Worm (Caenorhabditis elegans) whole organism, young adult: ENCODE results near the gene sft-1.
A peak's percentile ranks its signal among the peaks of the same experiment; 100 is the strongest.

Experiments
- B0261.1 ChIP-seq: sonication (generic microtip); optimal IDR thresholded peaks from 2 replicates; lab custom pipeline; 2016; ENCODE audit warnings: mild to moderate bottlenecking, missing genetic modification characterization, moderate library complexity, missing compliant biosample characterization
- B0336.3 ChIP-seq: fragments of 200-800 bp; sonication (Bioruptor generic); IDR thresholded peaks from 2 replicates; pipeline ENCODE4 v1.3.6; 2022; ENCODE audit warnings: missing genetic modification characterization, missing compliant biosample characterization
- C17E4.6 ChIP-seq: fragments of 200-800 bp; sonication (Bioruptor generic); IDR thresholded peaks from 2 replicates; pipeline ENCODE4 v1.3.6; 2022; ENCODE audit warnings: missing genetic modification reagents, missing genetic modification characterization, missing compliant biosample characterization
- F22D6.2 ChIP-seq: sonication (generic microtip); optimal IDR thresholded peaks from 2 replicates; lab custom pipeline; 2016; ENCODE audit warnings: mild to moderate bottlenecking, missing genetic modification characterization, missing compliant biosample characterization
- F33H1.4 ChIP-seq: fragments of 200-800 bp; sonication (Bioruptor generic); IDR thresholded peaks from 2 replicates; pipeline ENCODE4 v1.3.6; 2022; ENCODE audit warnings: missing genetic modification reagents, missing genetic modification characterization, missing compliant biosample characterization
- F49E8.2 ChIP-seq: sonication (generic microtip); optimal IDR thresholded peaks from 3 replicates; lab custom pipeline; 2017; ENCODE audit warnings: missing genetic modification characterization, mild to moderate bottlenecking, missing compliant biosample characterization, antibody characterized with exemption, moderate library complexity; ENCODE audit not compliant: insufficient read depth
- T07F8.4 ChIP-seq: sonication (generic microtip); optimal IDR thresholded peaks from 2 replicates; lab custom pipeline; 2016; ENCODE audit warnings: mild to moderate bottlenecking, missing genetic modification characterization, moderate library complexity, missing compliant biosample characterization
- Y79H2A.3 ChIP-seq: fragments of 200-800 bp; sonication (Bioruptor generic); conservative IDR thresholded peaks from 2 replicates; pipeline ENCODE4 v1.3.6; 2022; ENCODE audit warnings: missing genetic modification reagents, missing genetic modification characterization, missing compliant biosample characterization
- Y95B8A.8 ChIP-seq: fragments of 200-800 bp; sonication (Bioruptor generic); IDR thresholded peaks from 2 replicates; pipeline ENCODE4 v1.3.6; 2022; ENCODE audit warnings: missing genetic modification reagents, missing genetic modification characterization, missing compliant biosample characterization
- ZK185.1 ChIP-seq: sonication (generic microtip); optimal IDR thresholded peaks from 2 replicates; lab custom pipeline; 2016; ENCODE audit warnings: mild to moderate bottlenecking, missing genetic modification characterization, missing compliant biosample characterization; ENCODE audit not compliant: poor library complexity, severe bottlenecking
- ama-1 ChIP-seq, 3 experiments: fragments of 150-350 bp in 1 of 3; sonication (generic microtip) in 2 of 3; optimal IDR thresholded peaks; 2 replicates each; lab custom pipeline; 2014 to 2018; ENCODE audit warnings: missing biosample characterization in 2 of 3, missing genetic modification characterization in 2 of 3, missing genetic modification reagents in 2 of 3
- aptf-3 ChIP-seq: fragments of 200-800 bp; sonication (Bioruptor generic); IDR thresholded peaks from 2 replicates; pipeline ENCODE4 v1.3.6; 2022; ENCODE audit warnings: missing genetic modification characterization, missing compliant biosample characterization
- atf-7 ChIP-seq: sonication (generic microtip); optimal IDR thresholded peaks from 2 replicates; lab custom pipeline; 2017; ENCODE audit warnings: mild to moderate bottlenecking, missing genetic modification characterization, missing compliant biosample characterization
- ccch-3 ChIP-seq: fragments of 200-800 bp; sonication (Bioruptor generic); optimal IDR thresholded peaks from 2 replicates; lab custom pipeline; 2018; ENCODE audit warnings: mild to moderate bottlenecking, missing genetic modification characterization, missing compliant biosample characterization
- chd-7 ChIP-seq: sonication (generic microtip); optimal IDR thresholded peaks from 2 replicates; lab custom pipeline; 2016; ENCODE audit warnings: mild to moderate bottlenecking, missing genetic modification characterization, moderate library complexity, missing compliant biosample characterization
- ets-4 ChIP-seq: fragments of 200-800 bp; sonication (Bioruptor generic); optimal IDR thresholded peaks from 2 replicates; lab custom pipeline; 2018; ENCODE audit warnings: mild to moderate bottlenecking, missing genetic modification characterization, missing compliant biosample characterization
- him-1 ChIP-seq: sonication (generic microtip); optimal IDR thresholded peaks from 2 replicates; lab custom pipeline; 2016; ENCODE audit warnings: missing genotype, missing genetic modification reagents, missing genetic modification characterization, missing compliant biosample characterization
- hmg-1.2 ChIP-seq: fragments of 200-800 bp; sonication (Bioruptor generic); IDR thresholded peaks from 2 replicates; pipeline ENCODE4 v1.3.6; 2022; ENCODE audit warnings: missing genetic modification reagents, missing genetic modification characterization, missing compliant biosample characterization
- lag-1 ChIP-seq: fragments of 200-800 bp; sonication (Bioruptor generic); IDR thresholded peaks from 2 replicates; pipeline ENCODE4 v1.3.6; 2022; ENCODE audit warnings: missing genetic modification reagents, missing genetic modification characterization, missing compliant biosample characterization
- lin-26 ChIP-seq: fragments of 200-800 bp; sonication (Bioruptor generic); IDR thresholded peaks from 2 replicates; pipeline ENCODE4 v1.3.6; 2022; ENCODE audit warnings: missing genetic modification reagents, missing genetic modification characterization, missing compliant biosample characterization
- lin-40 ChIP-seq: sonication (generic microtip); optimal IDR thresholded peaks from 2 replicates; lab custom pipeline; 2016; ENCODE audit warnings: missing genetic modification characterization, mild to moderate bottlenecking, missing compliant biosample characterization, missing genotype, missing genetic modification reagents
- lin-54 ChIP-seq: fragments of 200-800 bp; sonication (Bioruptor generic); optimal IDR thresholded peaks from 2 replicates; lab custom pipeline; 2018; ENCODE audit warnings: mild to moderate bottlenecking, missing genetic modification characterization, missing compliant biosample characterization
- lir-1 ChIP-seq: fragments of 200-800 bp; sonication (Bioruptor generic); conservative IDR thresholded peaks from 2 replicates; pipeline ENCODE4 v1.3.6; 2022; ENCODE audit warnings: missing genetic modification reagents, missing genetic modification characterization, missing compliant biosample characterization
- lsl-1 ChIP-seq: fragments of 200-800 bp; sonication (Bioruptor generic); optimal IDR thresholded peaks from 2 replicates; lab custom pipeline; 2018; ENCODE audit warnings: mild to moderate bottlenecking, missing genetic modification characterization, moderate library complexity, missing compliant biosample characterization
- lsy-27 ChIP-seq: sonication (generic microtip); optimal IDR thresholded peaks from 2 replicates; lab custom pipeline; 2017; ENCODE audit warnings: missing genetic modification characterization, mild to moderate bottlenecking, missing compliant biosample characterization, antibody characterized with exemption, missing genotype, borderline replicate concordance; ENCODE audit not compliant: insufficient read depth
- madf-6 ChIP-seq: fragments of 200-800 bp; sonication (Bioruptor generic); IDR thresholded peaks from 2 replicates; pipeline ENCODE4 v1.3.6; 2022; ENCODE audit warnings: missing genetic modification reagents, missing genetic modification characterization, missing compliant biosample characterization
- mcd-1 ChIP-seq: fragments of 200-800 bp; sonication (Bioruptor generic); IDR thresholded peaks from 2 replicates; pipeline ENCODE4 v1.3.6; 2022; ENCODE audit warnings: missing genetic modification reagents, missing genetic modification characterization, missing compliant biosample characterization
- nfyb-1 ChIP-seq: fragments of 200-800 bp; sonication (Bioruptor generic); IDR thresholded peaks from 2 replicates; pipeline ENCODE4 v1.3.6; 2022; ENCODE audit warnings: missing genetic modification reagents, missing genetic modification characterization, missing compliant biosample characterization
- pbrm-1 ChIP-seq: fragments of 200-800 bp; sonication (Bioruptor generic); IDR thresholded peaks from 2 replicates; pipeline ENCODE4 v1.3.6; 2022; ENCODE audit warnings: missing genetic modification reagents, missing genetic modification characterization, missing compliant biosample characterization
- repo-1 ChIP-seq: sonication (generic microtip); optimal IDR thresholded peaks from 2 replicates; lab custom pipeline; 2017; ENCODE audit warnings: mild to moderate bottlenecking, missing genetic modification characterization, missing compliant biosample characterization
- rpc-1 ChIP-seq, 2 experiments: fragments of 150-350 bp in 1 of 2; sonication (generic microtip) in 1 of 2; optimal IDR thresholded peaks; 2 replicates each; lab custom pipeline; 2014 to 2018; ENCODE audit warnings: missing biosample characterization in 1 of 2, missing genetic modification characterization in 1 of 2, missing genetic modification reagents in 1 of 2, missing genotype in 1 of 2
- sptf-2 ChIP-seq: fragments of 200-800 bp; sonication (Bioruptor generic); optimal IDR thresholded peaks from 2 replicates; lab custom pipeline; 2018; ENCODE audit warnings: mild to moderate bottlenecking, missing genetic modification characterization, missing compliant biosample characterization
- tbp1 ChIP-seq: fragments of 200-800 bp; sonication (Bioruptor generic); optimal IDR thresholded peaks from 2 replicates; lab custom pipeline; 2018; ENCODE audit warnings: mild to moderate bottlenecking, missing genetic modification characterization, missing compliant biosample characterization
- tlf-1 ChIP-seq: fragments of 200-800 bp; sonication (Bioruptor generic); optimal IDR thresholded peaks from 2 replicates; lab custom pipeline; 2018; ENCODE audit warnings: mild to moderate bottlenecking, missing genetic modification characterization, missing compliant biosample characterization
- ztf-25 ChIP-seq: fragments of 200-800 bp; sonication (Bioruptor generic); IDR thresholded peaks from 2 replicates; pipeline ENCODE4 v1.3.6; 2022; ENCODE audit warnings: missing genetic modification reagents, missing genetic modification characterization, missing compliant biosample characterization
- ztf-26 ChIP-seq: sonication (generic microtip); optimal IDR thresholded peaks from 2 replicates; lab custom pipeline; 2017; ENCODE audit warnings: missing genetic modification characterization, missing compliant biosample characterization

sft-1 gene

DNA sequence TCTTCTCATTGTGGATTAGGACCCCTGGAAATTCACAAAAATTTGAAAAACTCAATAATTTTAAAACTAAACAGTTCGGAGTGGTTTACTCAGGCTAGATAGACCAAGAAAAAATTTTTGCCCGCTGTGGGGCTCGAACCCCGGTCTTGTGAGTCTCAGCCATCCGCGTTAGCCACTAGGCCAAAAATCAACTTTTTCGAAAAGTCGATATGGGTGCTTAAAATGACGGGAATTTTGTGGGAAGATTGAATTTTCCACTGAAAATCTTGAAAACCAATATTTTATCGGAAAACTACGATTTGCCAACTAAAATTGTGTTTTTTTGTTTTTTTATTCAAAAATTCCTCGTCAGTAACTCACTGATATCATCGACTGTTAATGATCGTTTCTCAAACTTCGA is 21.1 kb downstream of the sft-1 start:
- peak; percentile 49; the same call in 1 of the 2 replicates for TF ChIP-seq lin-26 (GFP tag; lab: Robert Waterston, UW)
- TF ChIP-seq lin-54 (GFP tag; lab: Kevin White, UChicago), result no peak
- TF ChIP-seq madf-6 (GFP tag; lab: Robert Waterston, UW), result peak; percentile 23; the same call in 1 of the 2 replicates
- TF ChIP-seq tbp1 (GFP tag; lab: Kevin White, UChicago), result peak; percentile 85
- TF ChIP-seq lir-1 (GFP tag; lab: Robert Waterston, UW), result no peak
- no peak for TF ChIP-seq pbrm-1 (GFP tag; lab: Robert Waterston, UW)
- no peak for TF ChIP-seq C17E4.6 (GFP tag; lab: Robert Waterston, UW)
- peak; percentile 44 for TF ChIP-seq him-1
- TF ChIP-seq mcd-1 (GFP tag; lab: Robert Waterston, UW), result no peak
- TF ChIP-seq F33H1.4 (GFP tag; lab: Robert Waterston, UW), result peak; percentile 38; the same call in 1 of the 2 replicates
- TF ChIP-seq lsy-27 (tag; lab: Kevin White, UChicago), result no peak
- TF ChIP-seq ztf-25 (GFP tag; lab: Robert Waterston, UW), result no peak
- TF ChIP-seq nfyb-1 (GFP tag; lab: Robert Waterston, UW), result no peak
- TF ChIP-seq rpc-1 (optimal IDR thresholded peaks at IDR 0.05; lab: Kevin White, UChicago), result peak; percentile 44
- peak; percentile 66 for TF ChIP-seq rpc-1 (tag; optimal IDR thresholded peaks at IDR 0.05; lab: Kevin White, UChicago)
- peak; percentile 61 for TF ChIP-seq B0261.1
- no peak for TF ChIP-seq ccch-3 (GFP tag; lab: Kevin White, UChicago)
- peak; percentile 20; the same call in 1 of the 2 replicates for TF ChIP-seq hmg-1.2
- TF ChIP-seq lag-1, result no peak
- TF ChIP-seq lsl-1 (GFP tag; lab: Kevin White, UChicago), result peak; percentile 22
- TF ChIP-seq repo-1 (tag; lab: Kevin White, UChicago), result no peak

ce11 chrIII:3108804-3109203 is 22.3 kb downstream of the sft-1 start:
- TF ChIP-seq T07F8.4 (tag; lab: Kevin White, UChicago) (no peak), B0261.1 (peak; percentile 44), Y79H2A.3 (GFP tag; lab: Robert Waterston, UW) (no peak), tlf-1 (GFP tag; lab: Kevin White, UChicago) (no peak), ZK185.1 (tag; lab: Kevin White, UChicago) (no peak), tbp1 (GFP tag; lab: Kevin White, UChicago) (peak; percentile 78), Y95B8A.8 (GFP tag; lab: Robert Waterston, UW) (no peak), B0336.3 (GFP tag; lab: Robert Waterston, UW) (no peak), lir-1 (GFP tag; lab: Robert Waterston, UW) (no peak), ets-4 (GFP tag; lab: Kevin White, UChicago) (no peak), sptf-2 (GFP tag; lab: Kevin White, UChicago) (no peak), rpc-1 (optimal IDR thresholded peaks at IDR 0.05; lab: Kevin White, UChicago) (peak; percentile 41), rpc-1 (tag; optimal IDR thresholded peaks at IDR 0.05; lab: Kevin White, UChicago) (peak; percentile 56), atf-7 (tag; lab: Kevin White, UChicago) (no peak), ztf-26 (tag; lab: Kevin White, UChicago) (no peak), madf-6 (GFP tag; lab: Robert Waterston, UW) (no peak), lin-40 (tag; lab: Kevin White, UChicago) (no peak), him-1 (no peak), F49E8.2 (tag; lab: Kevin White, UChicago) (no peak), F22D6.2 (tag; lab: Kevin White, UChicago) (no peak), ama-1 (optimal IDR thresholded peaks at IDR 0.05; lab: Kevin White, UChicago) (no peak), ama-1 (GFP tag; optimal IDR thresholded peaks at IDR 0.05; lab: Kevin White, UChicago) (no peak), aptf-3 (no peak), chd-7 (tag; lab: Kevin White, UChicago) (no peak)
- TF ChIP-seq, all 124 proteins: peak for 3
